Fruit fly (Drosophila melanogaster): ENCODE results near the gene ex.
A peak's percentile ranks its signal among the peaks of the same experiment; 100 is the strongest.

ex gene

DNA sequence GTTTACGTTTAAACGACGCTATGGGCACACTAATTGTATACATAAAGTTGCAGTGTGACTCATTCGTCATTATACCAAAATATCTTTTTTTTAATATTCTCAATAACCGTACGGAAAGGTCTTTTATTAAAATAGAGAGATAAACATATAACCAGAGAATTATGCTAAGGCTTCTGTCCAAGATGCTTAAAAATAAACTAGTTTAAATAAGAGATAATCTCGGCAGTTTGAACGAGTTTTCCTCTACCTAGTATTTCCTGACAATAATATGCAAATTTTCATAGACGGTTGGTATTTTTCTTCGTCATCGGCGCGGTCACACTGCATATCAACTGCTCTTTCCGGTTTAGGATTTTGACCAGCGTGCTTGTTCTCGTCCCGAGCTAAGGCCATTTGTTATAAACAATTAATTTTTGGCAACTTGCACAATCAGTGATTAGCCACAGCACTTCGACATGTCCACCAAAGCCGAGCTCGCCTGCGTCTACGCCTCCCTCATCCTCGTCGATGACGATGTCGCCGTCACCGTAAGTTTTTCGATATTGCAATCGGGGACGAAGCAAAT, 11.3 kb upstream of the ex start, which contains the start of the genes CG13690 and RpLP1 (continued):
- peak; percentile 86 for TF ChIP-seq Sox100B (GFP tag; optimal IDR thresholded peaks at IDR 0.05)
- no peak for TF ChIP-seq danr (GFP tag; IDR thresholded peaks at IDR 0.05)
- 0 out of 2 replicates have a peak, but pooled peaks have one; percentile 64 for TF ChIP-seq sob (GFP tag; IDR thresholded peaks at IDR 0.05)
- peak; percentile 65 for TF ChIP-seq gem (tag; optimal IDR thresholded peaks at IDR 0.05)
- peak; percentile 84 for TF ChIP-seq nmo (GFP tag; optimal IDR thresholded peaks at IDR 0.05)
- TF ChIP-seq sd (tag; optimal IDR thresholded peaks at IDR 0.05), result peak; percentile 61
- peak; percentile 76 for TF ChIP-seq kah (GFP tag; optimal IDR thresholded peaks at IDR 0.05)
- 0 out of 2 replicates have a peak, but pooled peaks have one; percentile 39 for TF ChIP-seq CG11696 (GFP tag; IDR thresholded peaks at IDR 0.05)
- TF ChIP-seq klu (GFP tag; IDR thresholded peaks at IDR 0.05), result no peak
- TF ChIP-seq Deaf1 (tag; optimal IDR thresholded peaks at IDR 0.05), result peak; percentile 50
- no peak for TF ChIP-seq cad (GFP tag; optimal IDR thresholded peaks at IDR 0.05)
- TF ChIP-seq HLH54F (GFP tag; optimal IDR thresholded peaks at IDR 0.05), result peak; percentile 31
- peak; percentile 22 for TF ChIP-seq Mad (GFP tag; optimal IDR thresholded peaks at IDR 0.05)
- no peak; the same call in 2 of the 3 replicates for TF ChIP-seq ase (GFP tag; IDR thresholded peaks at IDR 0.05)
- TF ChIP-seq CG6272 (GFP tag; IDR thresholded peaks at IDR 0.05), result no peak
- TF ChIP-seq run (tag; optimal IDR thresholded peaks at IDR 0.05), result peak; percentile 65
- TF ChIP-seq Rx (GFP tag; IDR thresholded peaks at IDR 0.05), result 0 out of 2 replicates have a peak, but pooled peaks have one; percentile 6
- TF ChIP-seq CG16813 (GFP tag; IDR thresholded peaks at IDR 0.05; ENCODE audit: partially characterized antibody), result no peak; the same call in 2 of the 3 replicates
- peak; percentile 68 for TF ChIP-seq Camta (GFP tag; optimal IDR thresholded peaks at IDR 0.05)
- peak; percentile 9; the same call in 1 of the 2 replicates for TF ChIP-seq CG13287 (GFP tag; IDR thresholded peaks at IDR 0.05; ENCODE audit: partially characterized antibody)
- TF ChIP-seq ham (GFP tag; IDR thresholded peaks at IDR 0.05), result no peak
- peak; percentile 71 for TF ChIP-seq fd102C (GFP tag; optimal IDR thresholded peaks at IDR 0.05)
- TF ChIP-seq CG18476 (GFP tag; optimal IDR thresholded peaks at IDR 0.05), result peak; percentile 15
- no peak for TF ChIP-seq CG11247 (GFP tag; IDR thresholded peaks at IDR 0.05)
- TF ChIP-seq CG34224 (GFP tag; IDR thresholded peaks at IDR 0.05; ENCODE audit: partially characterized antibody), result no peak
- no peak for TF ChIP-seq wor (GFP tag; IDR thresholded peaks at IDR 0.05)
- no peak for TF ChIP-seq lmd (GFP tag; IDR thresholded peaks at IDR 0.05)
- 0 out of 2 replicates have a peak, but pooled peaks have one; percentile 16 for TF ChIP-seq E2f1 (GFP tag; IDR thresholded peaks at IDR 0.05)
- TF ChIP-seq ERR (GFP tag; optimal IDR thresholded peaks at IDR 0.05), result no peak
- TF ChIP-seq Asciz (GFP tag; optimal IDR thresholded peaks at IDR 0.05), result peak; percentile 86
- peak; percentile 92 for TF ChIP-seq CG7987 (GFP tag; optimal IDR thresholded peaks at IDR 0.05)
- TF ChIP-seq Taf1 (GFP tag; IDR thresholded peaks at IDR 0.05), result 0 out of 2 replicates have a peak, but pooled peaks have one; percentile 11
- no peak for TF ChIP-seq CG4282 (GFP tag; optimal IDR thresholded peaks at IDR 0.05)
- TF ChIP-seq Atf-2 (GFP tag; optimal IDR thresholded peaks at IDR 0.05), result peak; percentile 11
- peak; percentile 5 for TF ChIP-seq CG3838 (GFP tag; optimal IDR thresholded peaks at IDR 0.05)
- TF ChIP-seq odd (GFP tag; optimal IDR thresholded peaks at IDR 0.05), result peak; percentile 90
- TF ChIP-seq trem (tag; optimal IDR thresholded peaks at IDR 0.05), result peak; percentile 92
- no peak for TF ChIP-seq CG13123 (GFP tag; optimal IDR thresholded peaks at IDR 0.05)
- peak; percentile 27; the same call in 1 of the 2 replicates for TF ChIP-seq ranshi (GFP tag; IDR thresholded peaks at IDR 0.05)
- no peak for TF ChIP-seq CG7357 (GFP tag; IDR thresholded peaks at IDR 0.05)
- peak; percentile 10 for TF ChIP-seq trh (GFP tag; optimal IDR thresholded peaks at IDR 0.05)
- peak; percentile 8; the same call in 1 of the 2 replicates for TF ChIP-seq MBD-R2 (GFP tag; IDR thresholded peaks at IDR 0.05)
- no peak for TF ChIP-seq Nf-YA (GFP tag; IDR thresholded peaks at IDR 0.05)
- TF ChIP-seq da (GFP tag; optimal IDR thresholded peaks at IDR 0.05), result peak; percentile 32
- TF ChIP-seq Dbx (GFP tag; IDR thresholded peaks at IDR 0.05), result peak; percentile 48; the same call in 1 of the 3 replicates
- TF ChIP-seq CG34376 (GFP tag; optimal IDR thresholded peaks at IDR 0.05), result peak; percentile 96
- TF ChIP-seq gce (GFP tag; IDR thresholded peaks at IDR 0.05), result peak; percentile 69; the same call in 1 of the 3 replicates
- TF ChIP-seq CG5180 (GFP tag; optimal IDR thresholded peaks at IDR 0.05), result peak; percentile 48
- TF ChIP-seq CG16815 (GFP tag; optimal IDR thresholded peaks at IDR 0.05), result no peak
- peak; percentile 39 to 72 for TF ChIP-seq Hr51 (GFP tag; optimal IDR thresholded peaks at IDR 0.05)
